Worm (Caenorhabditis elegans): ENCODE data around the gene sel-13.

DNA sequence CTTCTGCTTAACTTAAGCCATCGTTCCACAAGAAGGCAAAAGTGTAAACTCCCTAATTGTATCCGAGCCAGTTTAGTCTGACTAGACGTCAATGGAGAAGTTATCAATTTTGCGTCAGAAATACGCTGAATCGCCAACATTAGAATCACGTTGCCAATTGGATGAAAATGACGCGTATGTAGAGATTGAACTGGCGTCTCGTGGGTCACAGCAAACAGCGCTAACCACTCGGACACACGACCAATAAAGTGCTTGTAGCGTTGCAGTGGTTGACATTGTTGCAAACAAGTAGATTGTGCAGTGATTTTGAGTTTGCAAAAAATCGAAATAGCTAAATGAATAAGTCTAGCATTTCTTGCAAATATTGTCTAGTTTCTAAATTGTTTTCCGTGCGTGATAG is 10.4 kb downstream of the sel-13 start:
- TF ChIP-seq aly-1 (tag; optimal IDR thresholded peaks at IDR 0.05) (peak; percentile 13), tbx-37 (GFP tag; conservative IDR thresholded peaks at IDR 0.05) (peak; percentile 76), ama-1 (optimal IDR thresholded peaks at IDR 0.05) (no peak), flt-1 (GFP tag; IDR thresholded peaks at IDR 0.05) (peak; percentile 76), hnd-1 (tag; optimal IDR thresholded peaks at IDR 0.05) (peak; percentile 64)
